Worm (Caenorhabditis elegans) whole organism, late embryonic: ENCODE data around the gene col-8.

Experiments
- C08G9.2 ChIP-seq: sonication (generic microtip); optimal IDR thresholded peaks from 2 replicates; lab custom pipeline; 2016; ENCODE audit warnings: mild to moderate bottlenecking, missing genetic modification characterization, moderate library complexity, missing compliant biosample characterization
- C38D4.7 ChIP-seq: fragments of 200-800 bp; sonication (Bioruptor generic); optimal IDR thresholded peaks from 2 replicates; lab custom pipeline; 2018; ENCODE audit warnings: mild to moderate bottlenecking, missing genetic modification characterization, moderate library complexity, missing compliant biosample characterization
- F13H6.1 ChIP-seq: sonication (generic microtip); optimal IDR thresholded peaks from 2 replicates; lab custom pipeline; 2016; ENCODE audit warnings: missing genetic modification characterization, missing compliant biosample characterization
- K02D7.2 ChIP-seq: sonication (generic microtip); optimal IDR thresholded peaks from 2 replicates; lab custom pipeline; 2017; ENCODE audit warnings: mild to moderate bottlenecking, missing genetic modification characterization, missing compliant biosample characterization
- K09A11.1 ChIP-seq: sonication (generic microtip); optimal IDR thresholded peaks from 2 replicates; lab custom pipeline; 2017; ENCODE audit warnings: antibody characterized with exemption, mild to moderate bottlenecking, missing genetic modification characterization, missing compliant biosample characterization; ENCODE audit not compliant: insufficient read depth
- ahr-1 ChIP-seq: sonication (generic microtip); optimal IDR thresholded peaks from 2 replicates; lab custom pipeline; 2016; ENCODE audit warnings: missing genetic modification characterization, missing compliant biosample characterization
- ama-1 ChIP-seq: fragments of 150-350 bp; optimal IDR thresholded peaks from 2 replicates; lab custom pipeline; 2014
- ceh-14 ChIP-seq: sonication (generic microtip); optimal IDR thresholded peaks from 2 replicates; lab custom pipeline; 2016; ENCODE audit warnings: missing genotype, missing genetic modification characterization, missing compliant biosample characterization
- ceh-19 ChIP-seq: fragments of 200-800 bp; sonication (Bioruptor generic); optimal IDR thresholded peaks from 2 replicates; lab custom pipeline; 2018; ENCODE audit warnings: mild to moderate bottlenecking, missing genetic modification characterization, missing compliant biosample characterization
- ceh-22 ChIP-seq: sonication (generic microtip); optimal IDR thresholded peaks from 2 replicates; lab custom pipeline; 2017; ENCODE audit warnings: missing biosample characterization, missing genetic modification characterization
- ceh-31 ChIP-seq: sonication (generic microtip); optimal IDR thresholded peaks from 2 replicates; lab custom pipeline; 2016; ENCODE audit warnings: missing genetic modification characterization, missing compliant biosample characterization
- ceh-34 ChIP-seq: sonication (generic microtip); optimal IDR thresholded peaks from 2 replicates; lab custom pipeline; 2016; ENCODE audit warnings: mild to moderate bottlenecking, missing genetic modification characterization, missing compliant biosample characterization
- ceh-48 ChIP-seq: sonication (generic microtip); optimal IDR thresholded peaks from 2 replicates; lab custom pipeline; 2016; ENCODE audit warnings: missing genetic modification characterization, inconsistent platforms, missing compliant biosample characterization
- ceh-9 ChIP-seq: sonication (generic microtip); optimal IDR thresholded peaks from 2 replicates; lab custom pipeline; 2016; ENCODE audit warnings: mild to moderate bottlenecking, missing genetic modification characterization, inconsistent platforms, missing compliant biosample characterization
- dve-1 ChIP-seq: sonication (generic microtip); optimal IDR thresholded peaks from 2 replicates; lab custom pipeline; 2017; ENCODE audit warnings: antibody characterized with exemption, mild to moderate bottlenecking, missing genetic modification characterization, missing compliant biosample characterization
- elt-2 ChIP-seq: sonication (generic microtip); optimal IDR thresholded peaks from 2 replicates; lab custom pipeline; 2016; ENCODE audit warnings: missing genetic modification reagents, missing genetic modification characterization, missing compliant biosample characterization
- elt-4 ChIP-seq: sonication (generic microtip); optimal IDR thresholded peaks from 2 replicates; lab custom pipeline; 2016; ENCODE audit warnings: missing genetic modification characterization, missing compliant biosample characterization
- hlh-13 ChIP-seq: fragments of 200-800 bp; sonication (Bioruptor generic); optimal IDR thresholded peaks from 2 replicates; lab custom pipeline; 2018; ENCODE audit warnings: mild to moderate bottlenecking, missing genetic modification characterization, missing compliant biosample characterization
- hlh-15 ChIP-seq: sonication (generic microtip); optimal IDR thresholded peaks from 2 replicates; lab custom pipeline; 2016; ENCODE audit warnings: missing genetic modification characterization, missing compliant biosample characterization
- hlh-6 ChIP-seq: sonication (generic microtip); optimal IDR thresholded peaks from 2 replicates; lab custom pipeline; 2016; ENCODE audit warnings: missing genotype, missing genetic modification characterization, missing compliant biosample characterization
- hlh-8 ChIP-seq: sonication (generic microtip); optimal IDR thresholded peaks from 2 replicates; lab custom pipeline; 2016; ENCODE audit warnings: missing genotype, missing genetic modification characterization, missing compliant biosample characterization
- lim-6 ChIP-seq: sonication (generic microtip); optimal IDR thresholded peaks from 2 replicates; lab custom pipeline; 2016; ENCODE audit warnings: missing genetic modification characterization, missing compliant biosample characterization
- lin-11 ChIP-seq: fragments of 200-800 bp; sonication (Bioruptor generic); optimal IDR thresholded peaks from 2 replicates; lab custom pipeline; 2018; ENCODE audit warnings: mild to moderate bottlenecking, missing genetic modification characterization, missing compliant biosample characterization
- nfya-1 ChIP-seq: sonication (generic microtip); optimal IDR thresholded peaks from 2 replicates; lab custom pipeline; 2017; ENCODE audit warnings: missing genetic modification characterization, mild to moderate bottlenecking, missing compliant biosample characterization, antibody characterized with exemption, moderate library complexity
- npax-4 ChIP-seq: sonication (generic microtip); optimal IDR thresholded peaks from 2 replicates; lab custom pipeline; 2016; ENCODE audit warnings: missing genetic modification characterization, missing compliant biosample characterization
- odd-2 ChIP-seq: sonication (generic microtip); optimal IDR thresholded peaks from 2 replicates; lab custom pipeline; 2017; ENCODE audit warnings: antibody characterized with exemption, mild to moderate bottlenecking, missing genetic modification characterization, missing compliant biosample characterization
- pha-4 ChIP-seq: fragments of 150-350 bp; optimal IDR thresholded peaks from 2 replicates; lab custom pipeline; 2018; ENCODE audit warnings: missing biosample characterization, missing genetic modification reagents, missing genetic modification characterization
- pros-1 ChIP-seq: fragments of 150-350 bp; optimal IDR thresholded peaks from 2 replicates; lab custom pipeline; 2014; ENCODE audit warnings: missing biosample characterization, missing genetic modification reagents, missing genetic modification characterization
- ref-2 ChIP-seq: sonication (generic microtip); optimal IDR thresholded peaks from 2 replicates; lab custom pipeline; 2016; ENCODE audit warnings: missing genetic modification characterization, missing compliant biosample characterization
- rnt-1 ChIP-seq: sonication (generic microtip); optimal IDR thresholded peaks from 2 replicates; lab custom pipeline; 2016; ENCODE audit warnings: missing genetic modification characterization, missing compliant biosample characterization
- sdc-2 ChIP-seq: sonication (generic microtip); optimal IDR thresholded peaks from 2 replicates; lab custom pipeline; 2016; ENCODE audit warnings: missing genotype, missing genetic modification characterization, missing compliant biosample characterization
- sox-2 ChIP-seq: fragments of 200-800 bp; sonication (Bioruptor generic); IDR thresholded peaks from 2 replicates; pipeline ENCODE4 v1.3.6; 2022; ENCODE audit warnings: missing genetic modification reagents, missing genetic modification characterization, missing compliant biosample characterization
- sox-4 ChIP-seq: sonication (generic microtip); optimal IDR thresholded peaks from 2 replicates; lab custom pipeline; 2017; ENCODE audit warnings: mild to moderate bottlenecking, missing genetic modification characterization, inconsistent platforms, missing compliant biosample characterization
- syd-9 ChIP-seq: sonication (generic microtip); optimal IDR thresholded peaks from 2 replicates; lab custom pipeline; 2016; ENCODE audit warnings: mild to moderate bottlenecking, missing genetic modification characterization, moderate library complexity, missing compliant biosample characterization
- tbx-2 ChIP-seq: sonication (generic microtip); optimal IDR thresholded peaks from 2 replicates; lab custom pipeline; 2016; ENCODE audit warnings: missing genetic modification characterization, missing compliant biosample characterization
- ttx-3 ChIP-seq: sonication (generic microtip); optimal IDR thresholded peaks from 2 replicates; lab custom pipeline; 2016; ENCODE audit warnings: missing genetic modification reagents, missing genetic modification characterization, missing compliant biosample characterization
- ztf-16 ChIP-seq: sonication (generic microtip); optimal IDR thresholded peaks from 2 replicates; lab custom pipeline; 2017; ENCODE audit warnings: missing genetic modification characterization, missing compliant biosample characterization

col-8 gene

ce11 chrIII:7063061-7063460 lies 42.7 kb upstream of the col-8 start:
- no peak for TF ChIP-seq ahr-1 (tag; lab: Kevin White, UChicago)
- TF ChIP-seq ceh-9 (tag; lab: Kevin White, UChicago), result no peak
- TF ChIP-seq npax-4 (tag; lab: Kevin White, UChicago), result no peak
- TF ChIP-seq ttx-3 (tag; lab: Kevin White, UChicago), result no peak
- no peak for TF ChIP-seq hlh-6
- no peak for TF ChIP-seq ceh-22 (tag; lab: Kevin White, UChicago)
- no peak for TF ChIP-seq ceh-34 (tag; lab: Kevin White, UChicago)
- TF ChIP-seq nfya-1 (tag; lab: Kevin White, UChicago), result no peak

- no peak for TF ChIP-seq ceh-31
- no peak for TF ChIP-seq hlh-13 (GFP tag; lab: Kevin White, UChicago)
- no peak for TF ChIP-seq lin-11 (tag; lab: Kevin White, UChicago)
- no peak for TF ChIP-seq syd-9 (tag; lab: Kevin White, UChicago)
Measured at ce11 chrIII:7062580-7062979, 42.2 kb upstream of the col-8 start, which contains the start of gene R01H2.1. Gene R01H2.1, plus strand, starts transcription at chrIII:7062880.

- no peak for TF ChIP-seq K09A11.1 (tag; lab: Kevin White, UChicago)
- TF ChIP-seq odd-2 (tag; lab: Kevin White, UChicago), result no peak
- no peak for TF ChIP-seq elt-4 (tag; lab: Kevin White, UChicago)
- no peak for TF ChIP-seq ref-2 (tag; lab: Kevin White, UChicago)
- TF ChIP-seq pros-1 (tag; lab: Kevin White, UChicago), result no peak
- no peak for TF ChIP-seq ama-1 (lab: Kevin White, UChicago)
- no peak for TF ChIP-seq F13H6.1 (tag; lab: Kevin White, UChicago)
- no peak for TF ChIP-seq dve-1 (tag; lab: Kevin White, UChicago)
- no peak for TF ChIP-seq hlh-8 (tag; lab: Kevin White, UChicago)
- TF ChIP-seq sox-4 (tag; lab: Kevin White, UChicago), result no peak
- no peak for TF ChIP-seq rnt-1 (tag; lab: Kevin White, UChicago)
- TF ChIP-seq pha-4 (tag; lab: Kevin White, UChicago), result no peak
- no peak for TF ChIP-seq ceh-14 (tag; lab: Kevin White, UChicago)
- no peak for TF ChIP-seq sdc-2
- TF ChIP-seq ceh-31, result no peak
- no peak for TF ChIP-seq ttx-3 (tag; lab: Kevin White, UChicago)
- no peak for TF ChIP-seq sox-2 (GFP tag; lab: Robert Waterston, UW)
- no peak for TF ChIP-seq ceh-48 (tag; lab: Kevin White, UChicago)
- no peak for TF ChIP-seq elt-2 (tag; lab: Kevin White, UChicago)
Measured at ce11 chrIII:7060531-7061095, 40.2 kb upstream of the col-8 start, which contains the start of gene egg-2. Gene egg-2, minus strand, starts transcription at chrIII:7060583.

ce11 chrIII:7056241-7056640 lies 35.8 kb upstream of the col-8 start, which contains the start of gene R01H2.2:
Gene R01H2.2, plus strand, starts transcription at chrIII:7056541.
- TF ChIP-seq ceh-19 (no peak), hlh-15 (tag; lab: Kevin White, UChicago) (no peak), ceh-14 (tag; lab: Kevin White, UChicago) (no peak), K02D7.2 (tag; lab: Kevin White, UChicago) (no peak), ceh-48 (tag; lab: Kevin White, UChicago) (no peak), npax-4 (tag; lab: Kevin White, UChicago) (no peak), ztf-16 (tag; lab: Kevin White, UChicago) (no peak)

ce11 chrIII:7045643-7046042 lies 25.2 kb upstream of the col-8 start, which contains the start of gene R01H2.7:
Gene R01H2.7, minus strand, starts transcription at chrIII:7045743.
- TF ChIP-seq ceh-14 (tag; lab: Kevin White, UChicago) (no peak), elt-4 (tag; lab: Kevin White, UChicago) (no peak), ama-1 (lab: Kevin White, UChicago) (no peak), hlh-13 (GFP tag; lab: Kevin White, UChicago) (no peak), F13H6.1 (tag; lab: Kevin White, UChicago) (no peak), lim-6 (no peak), tbx-2 (no peak), C38D4.7 (GFP tag; lab: Kevin White, UChicago) (no peak), dve-1 (tag; lab: Kevin White, UChicago) (no peak), ceh-48 (tag; lab: Kevin White, UChicago) (no peak), C08G9.2 (tag; lab: Kevin White, UChicago) (no peak)
